Worm (Caenorhabditis elegans): ENCODE data around the gene F59B1.10.

F59B1.10 gene

DNA sequence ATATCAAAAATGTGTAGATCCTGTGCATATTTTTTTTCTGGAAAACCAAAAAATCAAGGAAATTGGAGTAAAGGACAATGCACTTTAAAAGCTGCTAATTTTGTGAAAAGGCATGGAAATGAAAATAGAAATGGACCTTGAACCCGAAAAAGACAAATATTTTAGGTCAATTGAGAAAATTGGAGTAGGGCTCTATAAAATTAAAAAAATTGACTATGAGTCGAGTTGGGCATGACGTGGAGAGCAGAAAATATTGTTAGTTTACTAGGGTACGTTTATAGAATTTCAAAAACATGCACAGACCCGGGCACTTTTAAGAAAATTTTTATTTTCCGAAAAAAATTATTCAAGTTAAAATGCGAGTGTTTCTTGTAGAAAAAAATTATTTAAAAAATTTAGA lies 11.7 kb upstream of the F59B1.10 start, which contains the start of gene acr-23:
acr-23 (minus strand) TSS at position 101 of the 400 bp plus-strand sequence.
- peak in 1 of 2 experiments; percentile 72 for TF ChIP-seq unc-62 (GFP tag; optimal IDR thresholded peaks at IDR 0.05 in 1 of 2)
- TF ChIP-seq unc-62 (tag; optimal IDR thresholded peaks at IDR 0.05) = no peak
- TF ChIP-seq hlh-11 (tag; optimal IDR thresholded peaks at IDR 0.05) = no peak
- no peak for TF ChIP-seq ztf-7 (tag; optimal IDR thresholded peaks at IDR 0.05)

DNA sequence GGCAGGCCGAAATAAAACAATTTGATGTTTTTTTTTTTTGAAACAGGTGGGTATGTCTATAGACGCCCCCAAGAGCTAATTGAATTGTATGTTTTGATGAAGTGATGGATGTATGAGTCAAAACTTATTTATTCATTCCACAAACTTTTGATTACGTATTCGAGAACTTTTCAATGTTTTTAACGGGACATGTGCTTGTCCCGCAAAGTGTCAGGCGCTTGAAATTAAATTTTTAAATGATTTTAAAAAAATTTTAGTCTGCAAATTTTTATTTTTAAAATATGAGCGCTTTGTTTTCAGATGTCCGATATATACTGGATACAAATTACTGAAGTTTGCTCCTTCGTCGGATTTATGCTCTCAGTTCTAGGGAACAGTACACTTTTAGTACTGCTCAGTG lies 1.7 kb upstream of the F59B1.10 start, which contains the start of gene str-114:
str-114 (plus strand) TSS at position 301 of the 400 bp plus-strand sequence.
- TF ChIP-seq jun-1 (tag; optimal IDR thresholded peaks at IDR 0.05) (no peak), aha-1 (tag) (peak; percentile 81)

DNA sequence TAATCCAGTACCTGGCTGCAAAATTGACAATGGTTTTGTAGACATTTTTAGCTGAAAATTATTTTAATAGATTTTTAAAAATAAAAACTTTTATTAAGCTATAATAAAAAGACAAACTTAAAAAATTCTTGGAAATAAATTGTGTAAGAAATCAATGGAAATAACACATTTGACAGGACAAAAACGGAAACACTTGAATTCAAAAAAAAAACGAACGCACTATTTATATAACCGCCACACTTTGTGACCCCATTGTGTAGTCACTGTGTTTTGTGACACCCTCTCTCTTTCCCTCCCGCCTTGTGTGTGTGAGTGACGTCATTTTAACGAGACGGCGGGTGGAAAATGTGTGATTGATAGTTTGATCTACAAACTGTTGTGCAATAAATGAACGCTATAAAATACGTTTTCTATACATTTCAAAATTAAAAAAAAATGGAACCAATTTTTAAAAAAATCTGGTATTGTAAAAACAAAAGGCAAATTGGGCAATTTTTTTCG lies 3.5 kb downstream of the F59B1.10 start, which contains the start of gene F59B1.8:
F59B1.8 (minus strand) TSS at position 51 of the 501 bp plus-strand sequence.
- TF ChIP-seq ceh-82 (tag; optimal IDR thresholded peaks at IDR 0.05) (no peak), nhr-10 (tag; optimal IDR thresholded peaks at IDR 0.05) (no peak), rbr-2 (tag; optimal IDR thresholded peaks at IDR 0.05) (no peak), F44E2.7 (GFP tag; IDR thresholded peaks at IDR 0.05) (no peak), lin-39 (tag; optimal IDR thresholded peaks at IDR 0.05) (no peak), set-16 (GFP tag; IDR thresholded peaks at IDR 0.05) (no peak), nhr-76 (tag; optimal IDR thresholded peaks at IDR 0.05) (peak; percentile 60), gei-8 (GFP tag; optimal IDR thresholded peaks at IDR 0.05) (no peak), mxl-3 (GFP tag; optimal IDR thresholded peaks at IDR 0.05) (peak; percentile 57), Y5F2A.4 (GFP tag; optimal IDR thresholded peaks at IDR 0.05) (no peak), madf-9 (GFP tag; conservative IDR thresholded peaks at IDR 0.05) (no peak), ceh-44 (GFP tag; IDR thresholded peaks at IDR 0.05) (no peak), dmd-9 (GFP tag; IDR thresholded peaks at IDR 0.05) (no peak), hmg-1.1 (GFP tag; IDR thresholded peaks at IDR 0.05) (no peak), nhr-111 (GFP tag; optimal IDR thresholded peaks at IDR 0.05) (no peak), ceh-32 (tag; optimal IDR thresholded peaks at IDR 0.05; ENCODE audit: poor library complexity) (no peak), spr-3 (GFP tag; optimal IDR thresholded peaks at IDR 0.05) (no peak), nhr-102 (tag; optimal IDR thresholded peaks at IDR 0.05) (peak; percentile 97), nhr-11 (tag; optimal IDR thresholded peaks at IDR 0.05) (no peak), ztf-11 (tag; optimal IDR thresholded peaks at IDR 0.05) (no peak), T26A8.4 (GFP tag; IDR thresholded peaks at IDR 0.05) (no peak), lin-1 (GFP tag; IDR thresholded peaks at IDR 0.05) (peak; percentile 55; the same call in 1 of the 2 replicates), unc-62 (GFP tag; optimal IDR thresholded peaks at IDR 0.05 in 1 of 2) (no peak), unc-62 (tag; optimal IDR thresholded peaks at IDR 0.05) (no peak), T20F7.1 (GFP tag; optimal IDR thresholded peaks at IDR 0.05) (peak; percentile 70), mdt-29 (GFP tag; IDR thresholded peaks at IDR 0.05) (no peak), pha-4 (GFP tag; IDR thresholded peaks at IDR 0.05) (0 out of 2 replicates have a peak, but pooled peaks have one; percentile 32), pha-4 (tag; optimal IDR thresholded peaks at IDR 0.05) (peak; percentile 95), Y48G9A.11 (GFP tag; IDR thresholded peaks at IDR 0.05) (no peak), ztf-7 (tag; optimal IDR thresholded peaks at IDR 0.05) (no peak), ceh-62 (tag; optimal IDR thresholded peaks at IDR 0.05) (no peak), F10B5.3 (tag; optimal IDR thresholded peaks at IDR 0.05) (no peak), attf-4 (tag; optimal IDR thresholded peaks at IDR 0.05) (no peak), nhr-237 (tag; optimal IDR thresholded peaks at IDR 0.05) (no peak), zip-2 (tag; optimal IDR thresholded peaks at IDR 0.05) (peak; percentile 76), nhr-6 (tag; optimal IDR thresholded peaks at IDR 0.05) (peak; percentile 36), zag-1 (tag; optimal IDR thresholded peaks at IDR 0.05) (no peak), mes-2 (tag; optimal IDR thresholded peaks at IDR 0.05; ENCODE audit: poor library complexity, severe bottlenecking) (no peak), php-3 (GFP tag; IDR thresholded peaks at IDR 0.05) (peak; percentile 92), ctbp-1 (GFP tag; IDR thresholded peaks at IDR 0.05) (no peak), ceh-20 (GFP tag; IDR thresholded peaks at IDR 0.05) (no peak), lim-7 (GFP tag; IDR thresholded peaks at IDR 0.05) (no peak), F49E8.2 (tag; optimal IDR thresholded peaks at IDR 0.05; ENCODE audit: borderline replicate concordance) (no peak), daf-12 (tag; optimal IDR thresholded peaks at IDR 0.05) (no peak), aha-1 (tag) (no peak), zfp-3 (GFP tag; conservative IDR thresholded peaks at IDR 0.05) (no peak)

All from whole organism, L4 larva.